Worm (Caenorhabditis elegans): ENCODE data around the gene fbxa-73.

DNA sequence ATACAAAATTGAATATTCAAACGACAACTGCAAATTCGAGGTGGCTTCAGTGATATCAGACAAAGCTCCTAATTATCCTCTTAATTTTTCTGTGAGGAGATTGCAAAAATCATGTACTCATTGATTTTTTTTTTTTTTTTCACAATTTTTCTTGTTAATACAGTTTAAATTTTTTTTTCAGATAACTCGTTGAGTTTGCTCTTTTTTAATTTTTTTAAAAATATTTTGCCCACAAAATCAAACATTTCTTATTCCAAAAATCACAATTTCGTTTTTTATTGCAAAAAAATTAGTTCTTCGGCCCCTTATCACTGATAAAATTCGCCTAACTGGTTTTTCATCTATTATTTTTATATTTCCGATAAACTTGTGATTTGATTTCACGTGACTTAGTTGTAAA is 23.6 kb downstream of the fbxa-73 start, which contains the start of gene Y54F10BM.21:
- TF ChIP-seq W03F9.2 (tag; optimal IDR thresholded peaks at IDR 0.05) (no peak), him-1 (tag; optimal IDR thresholded peaks at IDR 0.05) (no peak), dao-5 (tag; optimal IDR thresholded peaks at IDR 0.05) (no peak)
